Worm (Caenorhabditis elegans): ENCODE results near the gene F20D6.6.

DNA sequence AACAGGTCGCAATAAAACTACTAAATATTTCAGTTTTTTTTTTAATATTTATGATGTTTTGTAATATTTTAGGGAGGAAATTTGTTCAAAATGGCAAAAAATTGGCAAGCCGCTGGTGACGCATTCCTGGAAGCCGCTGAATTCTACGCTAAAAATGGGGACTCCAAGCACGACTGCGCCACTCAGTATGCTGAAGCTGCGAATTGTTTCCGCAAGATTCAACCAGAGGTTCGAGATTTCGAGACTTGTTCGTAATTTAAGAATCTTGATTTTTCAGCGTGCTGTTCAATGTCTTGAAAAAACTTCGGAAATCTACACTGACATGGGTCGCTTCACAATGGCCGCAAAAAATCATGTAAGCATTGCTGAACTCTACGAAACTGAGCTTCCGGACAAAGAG is 28.1 kb upstream of the F20D6.6 start:
- TF ChIP-seq nhr-28 (tag; optimal IDR thresholded peaks at IDR 0.05) (no peak), F10B5.3 (tag; optimal IDR thresholded peaks at IDR 0.05) (no peak), ces-1 (GFP tag; optimal IDR thresholded peaks at IDR 0.05) (no peak), jun-1 (tag; optimal IDR thresholded peaks at IDR 0.05) (no peak), nhr-237 (tag; optimal IDR thresholded peaks at IDR 0.05) (no peak)

Measured in whole organism, L4 larva.